Worm (Caenorhabditis elegans): ENCODE data around the gene K12B6.4.

The K12B6.4 gene

DNA sequence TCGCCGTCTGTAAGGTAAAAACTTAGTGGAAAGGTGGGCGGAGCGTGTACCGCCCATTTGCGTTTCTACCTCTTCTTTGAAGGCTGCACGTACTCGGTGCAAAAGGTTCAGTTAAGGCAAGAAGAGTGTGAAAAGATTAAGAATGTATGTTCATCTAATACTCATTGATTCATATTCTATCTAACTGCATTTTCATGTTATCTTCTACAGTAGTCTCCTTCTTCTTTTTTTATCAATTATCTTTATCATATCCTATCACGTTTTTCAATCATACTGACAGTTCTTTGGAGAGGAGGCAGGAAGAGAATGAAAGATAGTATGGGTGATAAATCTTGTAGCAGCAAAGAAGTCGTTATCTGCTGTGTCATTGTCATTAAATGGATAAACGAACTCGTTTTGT, 33.7 kb downstream of the K12B6.4 start:
- no peak for TF ChIP-seq unc-86 (tag; optimal IDR thresholded peaks at IDR 0.05)
- TF ChIP-seq pha-2 (tag; optimal IDR thresholded peaks at IDR 0.05) = no peak
- TF ChIP-seq Y22D7AL.16 (tag; optimal IDR thresholded peaks at IDR 0.05) = no peak
- no peak for TF ChIP-seq ttx-3 (tag; optimal IDR thresholded peaks at IDR 0.05)
- no peak for TF ChIP-seq pqm-1 (tag; optimal IDR thresholded peaks at IDR 0.05)
- no peak for TF ChIP-seq pros-1 (tag; optimal IDR thresholded peaks at IDR 0.05)
- TF ChIP-seq elt-2 (tag; optimal IDR thresholded peaks at IDR 0.05) = peak; percentile 15
- TF ChIP-seq syd-9 (tag; optimal IDR thresholded peaks at IDR 0.05) = no peak

DNA sequence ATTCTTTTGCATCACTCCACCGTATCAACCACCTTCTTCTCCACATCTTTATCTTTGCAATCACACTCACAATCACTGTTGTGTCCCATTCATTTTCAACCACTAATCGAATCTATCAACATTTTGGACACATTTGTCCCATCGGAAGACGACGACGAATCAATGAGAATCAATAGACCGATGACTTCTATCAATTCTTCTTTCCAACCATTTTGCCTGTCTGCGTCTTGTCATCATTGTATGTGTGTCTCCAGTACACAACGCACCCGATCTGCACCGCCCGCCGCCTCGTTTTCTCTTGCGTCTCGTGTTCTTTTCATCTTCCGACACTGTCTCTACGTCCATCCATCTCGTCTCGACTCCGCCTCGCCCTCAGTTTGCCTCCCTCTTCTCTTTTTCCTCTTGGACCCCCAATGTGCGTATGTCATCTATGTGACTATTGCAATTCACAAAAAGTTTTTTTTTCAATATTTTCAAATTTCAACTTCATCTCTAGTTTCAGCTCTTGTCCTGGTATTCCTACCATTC, 34.6 kb downstream of the K12B6.4 start, which contains the start of gene dmd-7:
dmd-7 (plus strand) TSS at position 478 of the 528 bp plus-strand sequence.
- no peak for TF ChIP-seq K09A11.1 (tag; optimal IDR thresholded peaks at IDR 0.05; ENCODE audit: insufficient read depth)
- TF ChIP-seq ceh-14 (tag; optimal IDR thresholded peaks at IDR 0.05) = no peak
- peak; percentile 28 for TF ChIP-seq rnt-1 (tag; optimal IDR thresholded peaks at IDR 0.05)
- peak; percentile 13 for TF ChIP-seq fkh-6 (tag; optimal IDR thresholded peaks at IDR 0.05)
- TF ChIP-seq nhr-11 (tag; optimal IDR thresholded peaks at IDR 0.05) = no peak
- no peak for TF ChIP-seq ama-1 (optimal IDR thresholded peaks at IDR 0.05)
- no peak for TF ChIP-seq K02D7.2 (tag; optimal IDR thresholded peaks at IDR 0.05)
- no peak for TF ChIP-seq pag-3 (tag; optimal IDR thresholded peaks at IDR 0.05; ENCODE audit: borderline replicate concordance)
- TF ChIP-seq nhr-232 (tag; optimal IDR thresholded peaks at IDR 0.05) = no peak
- TF ChIP-seq F13H6.1 (tag; optimal IDR thresholded peaks at IDR 0.05) = peak; percentile 61
- peak; percentile 38 for TF ChIP-seq hlh-6 (tag; optimal IDR thresholded peaks at IDR 0.05)
- TF ChIP-seq tbx-7 (tag; optimal IDR thresholded peaks at IDR 0.05) = no peak
- no peak for TF ChIP-seq unc-86 (tag; optimal IDR thresholded peaks at IDR 0.05)
- TF ChIP-seq ceh-19 (GFP tag; optimal IDR thresholded peaks at IDR 0.05) = no peak
- peak; percentile 57 for TF ChIP-seq dve-1 (tag; optimal IDR thresholded peaks at IDR 0.05)
- TF ChIP-seq ceh-18 (tag; optimal IDR thresholded peaks at IDR 0.05) = peak; percentile 86
- TF ChIP-seq Y22D7AL.16 (tag; optimal IDR thresholded peaks at IDR 0.05) = no peak
- TF ChIP-seq elt-2 (tag; optimal IDR thresholded peaks at IDR 0.05) = peak; percentile 50
- TF ChIP-seq ceh-31 (tag; optimal IDR thresholded peaks at IDR 0.05) = peak; percentile 64
- TF ChIP-seq lin-11 (tag; optimal IDR thresholded peaks at IDR 0.05) = no peak
- peak; percentile 76 for TF ChIP-seq tbx-2 (tag; optimal IDR thresholded peaks at IDR 0.05)
- peak; percentile 40 for TF ChIP-seq sdc-2 (tag; optimal IDR thresholded peaks at IDR 0.05)
- no peak for TF ChIP-seq ttx-3 (tag; optimal IDR thresholded peaks at IDR 0.05)
- TF ChIP-seq sox-4 (tag; optimal IDR thresholded peaks at IDR 0.05) = no peak
- TF ChIP-seq mec-3 (tag; optimal IDR thresholded peaks at IDR 0.05; ENCODE audit: borderline replicate concordance) = no peak
- TF ChIP-seq C38D4.7 (GFP tag; optimal IDR thresholded peaks at IDR 0.05) = no peak
- no peak for TF ChIP-seq ceh-22 (tag; optimal IDR thresholded peaks at IDR 0.05)
- peak; percentile 70 for TF ChIP-seq pros-1 (tag; optimal IDR thresholded peaks at IDR 0.05)
- no peak for TF ChIP-seq ceh-24 (tag; optimal IDR thresholded peaks at IDR 0.05)
- no peak for TF ChIP-seq ceh-9 (tag; optimal IDR thresholded peaks at IDR 0.05)
- no peak for TF ChIP-seq pat-9 (tag; optimal IDR thresholded peaks at IDR 0.05)
- no peak for TF ChIP-seq npax-4 (tag; optimal IDR thresholded peaks at IDR 0.05)
- no peak for TF ChIP-seq lim-6 (tag; optimal IDR thresholded peaks at IDR 0.05)
- no peak for TF ChIP-seq ceh-30 (tag; optimal IDR thresholded peaks at IDR 0.05)
- TF ChIP-seq fkh-10 (GFP tag; optimal IDR thresholded peaks at IDR 0.05) = no peak
- peak; percentile 3 for TF ChIP-seq ceh-2 (tag; optimal IDR thresholded peaks at IDR 0.05)
- TF ChIP-seq hlh-15 (tag; optimal IDR thresholded peaks at IDR 0.05) = no peak
- no peak for TF ChIP-seq zip-5 (tag; optimal IDR thresholded peaks at IDR 0.05)
- no peak for TF ChIP-seq hlh-13 (GFP tag; optimal IDR thresholded peaks at IDR 0.05)
- TF ChIP-seq unc-55 (GFP tag; optimal IDR thresholded peaks at IDR 0.05) = peak; percentile 72
- no peak for TF ChIP-seq che-1 (tag; optimal IDR thresholded peaks at IDR 0.05)
- TF ChIP-seq ref-2 (tag; optimal IDR thresholded peaks at IDR 0.05) = peak; percentile 70
- TF ChIP-seq elt-4 (tag; optimal IDR thresholded peaks at IDR 0.05) = no peak
- TF ChIP-seq ets-4 (tag; optimal IDR thresholded peaks at IDR 0.05) = no peak
- TF ChIP-seq odd-2 (tag; optimal IDR thresholded peaks at IDR 0.05) = no peak
- no peak for TF ChIP-seq ceh-6 (GFP tag; optimal IDR thresholded peaks at IDR 0.05)
- TF ChIP-seq hlh-30 (tag; optimal IDR thresholded peaks at IDR 0.05; ENCODE audit: insufficient read depth) = peak; percentile 78
- TF ChIP-seq gmeb-2 (tag; optimal IDR thresholded peaks at IDR 0.05) = no peak
- no peak for TF ChIP-seq syd-9 (tag; optimal IDR thresholded peaks at IDR 0.05)
- peak; percentile 26 for TF ChIP-seq pqm-1 (tag; optimal IDR thresholded peaks at IDR 0.05)
